Fruit fly (Drosophila melanogaster): Measurements from ENCODE around the gene Ets65A.

- TF ChIP-seq psq (optimal IDR thresholded peaks at IDR 0.05), result no peak
- TF ChIP-seq Sin3A (optimal IDR thresholded peaks at IDR 0.05), result no peak
- TF ChIP-seq insv (optimal IDR thresholded peaks at IDR 0.05), result no peak
- TF ChIP-seq h (optimal IDR thresholded peaks at IDR 0.05), result no peak
Measured at dm6 chr3L:6124616-6125408, 27.4 kb downstream of the Ets65A start.
